Worm (Caenorhabditis elegans) whole organism, late embryonic: Measurements from ENCODE around the gene R08C7.4.

Experiments used
- F13H6.1 ChIP-seq: sonication (generic microtip); optimal IDR thresholded peaks from 2 replicates; lab custom pipeline; 2016; ENCODE audit warnings: missing genetic modification characterization, missing compliant biosample characterization
- ama-1 ChIP-seq: fragments of 150-350 bp; optimal IDR thresholded peaks from 2 replicates; lab custom pipeline; 2014
- dmd-4 ChIP-seq: sonication (generic microtip); optimal IDR thresholded peaks from 2 replicates; lab custom pipeline; 2016; ENCODE audit warnings: borderline replicate concordance, missing genetic modification characterization, missing compliant biosample characterization
- elt-2 ChIP-seq: sonication (generic microtip); optimal IDR thresholded peaks from 2 replicates; lab custom pipeline; 2016; ENCODE audit warnings: missing genetic modification reagents, missing genetic modification characterization, missing compliant biosample characterization
- elt-4 ChIP-seq: sonication (generic microtip); optimal IDR thresholded peaks from 2 replicates; lab custom pipeline; 2016; ENCODE audit warnings: missing genetic modification characterization, missing compliant biosample characterization
- nfya-1 ChIP-seq: sonication (generic microtip); optimal IDR thresholded peaks from 2 replicates; lab custom pipeline; 2017; ENCODE audit warnings: missing genetic modification characterization, mild to moderate bottlenecking, missing compliant biosample characterization, antibody characterized with exemption, moderate library complexity
- pag-3 ChIP-seq: sonication (generic microtip); optimal IDR thresholded peaks from 2 replicates; lab custom pipeline; 2016; ENCODE audit warnings: missing compliant biosample characterization, missing genetic modification characterization, borderline replicate concordance
- pha-4 ChIP-seq: fragments of 150-350 bp; optimal IDR thresholded peaks from 2 replicates; lab custom pipeline; 2018; ENCODE audit warnings: missing biosample characterization, missing genetic modification reagents, missing genetic modification characterization
- unc-3 ChIP-seq, 2 experiments: fragments of 200-800 bp in 1 of 2; sonication (Bioruptor generic) in 1 of 2; sonication (generic microtip) in 1 of 2; conservative IDR thresholded peaks in 1 of 2; optimal IDR thresholded peaks in 1 of 2; 2 replicates each; pipeline versions ENCODE4 v1.3.6 to Lab custom; 2016 to 2022; ENCODE audit warnings: missing compliant biosample characterization in 2 of 2, missing genetic modification characterization in 2 of 2, missing genetic modification reagents in 1 of 2
- unc-86 ChIP-seq: sonication (generic microtip); optimal IDR thresholded peaks from 2 replicates; lab custom pipeline; 2016; ENCODE audit warnings: missing genetic modification characterization, missing compliant biosample characterization

- TF ChIP-seq nfya-1, result no peak
- no peak for TF ChIP-seq ama-1 (lab: Kevin White, UChicago)
- TF ChIP-seq pha-4 (tag; lab: Kevin White, UChicago), result no peak
- no peak for TF ChIP-seq unc-3 (GFP tag; conservative IDR thresholded peaks at IDR 0.05; lab: Robert Waterston, UW)
- TF ChIP-seq unc-3 (tag; optimal IDR thresholded peaks at IDR 0.05; lab: Kevin White, UChicago), result no peak
- TF ChIP-seq dmd-4 (tag; lab: Kevin White, UChicago), result no peak
- no peak for TF ChIP-seq elt-4 (tag; lab: Kevin White, UChicago)
- no peak for TF ChIP-seq elt-2 (tag; lab: Kevin White, UChicago)
- TF ChIP-seq F13H6.1 (tag; lab: Kevin White, UChicago), result no peak
- TF ChIP-seq unc-86 (tag; lab: Kevin White, UChicago), result no peak
- TF ChIP-seq pag-3 (tag; lab: Kevin White, UChicago), result no peak
These were observed 37.8 kb downstream of the R08C7.4 start for ce11 chrIV:4472418-4473173.
